Fruit fly (Drosophila melanogaster): ENCODE measurements around the gene CG8997.

- TF ChIP-seq CG8478 (optimal IDR thresholded peaks at IDR 0.05): no peak
- no peak for TF ChIP-seq pan (optimal IDR thresholded peaks at IDR 0.05)
- no peak for TF ChIP-seq EcR (GFP tag; optimal IDR thresholded peaks at IDR 0.05)
- TF ChIP-seq psq (optimal IDR thresholded peaks at IDR 0.05): no peak
Observed at dm6 chr2L:13886326-13887073, 41.4 kb upstream of the CG8997 start.
